Worm (Caenorhabditis elegans): ENCODE data around the gene srh-212.
"Not testable (repeated sequence)": the region's sequence is repeated elsewhere in the genome, so short reads cannot be mapped to it uniquely, and the experiment has no call there.

The srh-212 gene

DNA sequence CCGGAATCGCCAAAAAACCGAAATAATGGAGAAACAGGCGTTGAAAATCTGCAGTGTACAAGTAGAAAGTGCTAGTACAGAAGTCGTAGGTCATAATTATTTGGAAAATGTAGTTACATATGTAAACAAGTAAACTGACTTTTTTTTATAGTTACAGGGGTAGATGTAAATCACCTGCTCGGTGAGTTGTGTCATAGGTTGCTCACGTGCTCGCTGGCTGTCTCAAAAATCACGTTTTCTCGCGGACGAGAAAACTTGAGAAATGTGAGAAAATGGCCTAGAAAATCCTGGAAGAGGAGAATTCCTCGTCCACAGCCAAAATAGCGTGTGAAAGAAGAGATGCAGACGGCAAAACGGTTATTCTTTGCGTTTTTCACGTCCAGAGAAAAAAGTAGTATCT is at the start of gene srh-212:
srh-212 (minus strand) TSS at position 101 of the 400 bp plus-strand sequence.
- TF ChIP-seq unc-62 (GFP tag; optimal IDR thresholded peaks at IDR 0.05): not testable (repeated sequence)

ce11 chrV:3644193-3644693 is 47.3 kb upstream of the srh-212 start, which contains the start of gene F59B1.8:
Gene F59B1.8, minus strand, starts transcription at chrV:3644243.
- TF ChIP-seq unc-62 (GFP tag; optimal IDR thresholded peaks at IDR 0.05): no peak

- no peak for TF ChIP-seq unc-62 (GFP tag; optimal IDR thresholded peaks at IDR 0.05)
These were observed 42.9 kb upstream of the srh-212 start for ce11 chrV:3639873-3640272.

- TF ChIP-seq unc-62 (GFP tag; optimal IDR thresholded peaks at IDR 0.05): no peak
These were observed 40.1 kb upstream of the srh-212 start, which contains the start of gene srx-41 for ce11 chrV:3637086-3637485. Gene srx-41, minus strand, starts transcription at chrV:3637186.

DNA sequence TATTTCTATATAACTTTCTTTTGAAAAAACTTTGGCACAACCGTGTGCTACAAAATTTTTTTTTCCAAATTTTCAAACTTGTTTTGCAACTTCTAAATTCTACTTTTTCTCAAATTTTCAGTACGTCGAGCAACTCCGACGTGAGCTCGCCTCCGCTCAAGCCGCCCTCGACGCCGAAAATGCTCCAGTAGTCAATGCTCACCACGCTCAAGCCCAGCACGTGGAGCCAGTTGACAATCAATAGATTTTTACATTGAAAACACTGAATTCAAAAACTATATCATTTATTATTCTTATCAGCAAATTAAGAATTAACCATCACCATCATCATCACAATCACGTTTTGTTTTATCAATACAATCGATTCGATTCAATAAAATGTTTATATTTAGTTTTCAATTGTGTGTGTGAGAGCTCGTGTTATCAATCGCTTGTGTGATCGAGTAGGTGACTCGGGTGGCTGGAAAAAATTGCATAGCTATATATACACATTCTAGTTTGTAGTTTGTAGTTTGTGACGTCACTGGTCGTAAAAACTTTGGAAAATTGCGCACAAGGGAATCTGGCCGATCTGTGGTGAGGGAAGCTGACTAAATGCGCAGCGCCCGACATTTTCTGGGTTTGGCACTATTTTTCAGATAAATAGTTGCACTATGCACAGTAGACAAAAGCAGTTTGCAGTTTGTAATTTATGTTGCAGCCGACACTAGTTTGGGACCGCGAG is 37.5 kb upstream of the srh-212 start:
- TF ChIP-seq unc-62 (GFP tag; optimal IDR thresholded peaks at IDR 0.05): no peak

DNA sequence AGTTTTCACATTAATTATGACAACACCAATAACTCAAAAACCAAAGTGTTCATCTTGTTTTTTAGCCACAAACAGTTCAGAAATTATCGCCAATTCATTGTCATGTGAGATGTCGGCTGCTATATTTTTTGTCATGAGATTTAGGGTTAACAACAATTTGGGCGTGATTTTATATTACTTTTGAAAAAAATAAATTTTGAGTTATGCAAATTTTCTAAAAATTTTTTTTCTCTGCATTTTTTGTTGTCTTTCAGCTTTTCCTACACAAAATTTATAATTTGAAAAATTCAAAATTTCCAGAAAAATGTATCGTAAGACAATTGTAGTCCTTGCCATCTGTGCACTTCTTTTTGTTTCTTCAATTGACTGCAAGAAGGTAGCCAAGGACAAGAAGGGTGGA is 36.1 kb upstream of the srh-212 start, which contains the start of gene F59B1.2:
F59B1.2 (plus strand) TSS at position 301 of the 400 bp plus-strand sequence.
- TF ChIP-seq unc-62 (GFP tag; optimal IDR thresholded peaks at IDR 0.05): no peak

DNA sequence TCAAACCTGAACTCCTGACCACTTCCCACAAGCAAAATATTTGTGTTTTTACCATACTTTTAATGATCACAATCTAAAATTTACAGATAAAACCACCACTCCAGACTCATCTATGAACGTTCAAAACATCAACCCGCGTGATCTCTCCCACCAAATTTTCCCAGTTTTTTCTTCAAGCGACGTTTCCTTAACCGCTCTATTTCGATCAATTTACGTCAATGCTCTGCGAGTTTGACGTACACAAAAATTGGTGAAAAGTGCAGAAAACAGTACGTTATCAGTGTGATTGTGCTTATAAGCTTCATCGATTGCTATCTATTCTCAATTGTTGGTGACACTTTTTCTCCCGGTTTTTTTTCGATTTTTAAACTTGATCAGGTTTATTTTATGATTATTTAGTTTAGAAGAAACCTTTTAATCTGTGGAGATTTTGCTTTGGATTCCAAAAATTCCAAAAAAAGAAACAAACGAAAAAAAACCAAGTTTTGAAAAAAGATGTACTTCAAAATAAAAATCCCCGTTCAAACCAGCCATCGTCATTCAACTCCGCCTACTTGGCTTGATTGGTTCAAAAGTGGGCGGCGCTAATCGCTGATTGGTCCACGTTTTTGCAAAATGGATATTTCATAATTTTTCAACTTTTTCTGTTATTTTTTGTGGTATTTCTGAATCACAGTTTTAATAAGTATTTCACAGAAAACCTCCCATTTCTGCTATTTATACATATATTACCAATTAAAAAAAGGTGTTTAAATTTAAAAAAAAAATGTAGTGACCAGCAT is 35.5 kb upstream of the srh-212 start:
- no peak for TF ChIP-seq unc-62 (GFP tag; optimal IDR thresholded peaks at IDR 0.05)

DNA sequence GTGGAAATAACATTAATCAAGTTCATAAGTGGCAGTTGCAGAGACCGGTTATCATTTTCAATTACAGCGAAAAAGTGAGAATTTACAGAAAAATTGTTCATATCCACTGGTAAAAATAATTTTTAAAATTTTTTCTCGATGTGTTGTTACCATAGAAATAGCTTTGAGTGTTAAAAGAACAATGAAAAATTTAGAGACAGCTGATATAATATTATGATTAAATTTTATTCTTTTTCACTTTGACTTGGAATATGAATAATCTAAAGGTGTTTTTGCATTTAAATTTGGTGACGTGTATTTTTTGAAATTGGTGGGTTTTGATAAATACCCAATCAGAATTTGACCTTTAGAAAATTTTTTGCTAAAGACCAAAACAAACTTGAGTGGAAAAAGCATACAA is 34.6 kb upstream of the srh-212 start, which contains the start of gene F59B1.6:
F59B1.6 (minus strand) TSS at position 101 of the 400 bp plus-strand sequence.
- TF ChIP-seq unc-62 (GFP tag; optimal IDR thresholded peaks at IDR 0.05): no peak

- no peak for TF ChIP-seq unc-62 (GFP tag; optimal IDR thresholded peaks at IDR 0.05)
These were observed 30.0 kb upstream of the srh-212 start, which contains the start of gene F59B1.4 for ce11 chrV:3626944-3627343. Gene F59B1.4, minus strand, starts transcription at chrV:3627044.

- not testable (repeated sequence) for TF ChIP-seq unc-62 (GFP tag; optimal IDR thresholded peaks at IDR 0.05)
These were observed 23.7 kb upstream of the srh-212 start, which contains the start of gene srx-93 for ce11 chrV:3620608-3621007. Gene srx-93, minus strand, starts transcription at chrV:3620708.

DNA sequence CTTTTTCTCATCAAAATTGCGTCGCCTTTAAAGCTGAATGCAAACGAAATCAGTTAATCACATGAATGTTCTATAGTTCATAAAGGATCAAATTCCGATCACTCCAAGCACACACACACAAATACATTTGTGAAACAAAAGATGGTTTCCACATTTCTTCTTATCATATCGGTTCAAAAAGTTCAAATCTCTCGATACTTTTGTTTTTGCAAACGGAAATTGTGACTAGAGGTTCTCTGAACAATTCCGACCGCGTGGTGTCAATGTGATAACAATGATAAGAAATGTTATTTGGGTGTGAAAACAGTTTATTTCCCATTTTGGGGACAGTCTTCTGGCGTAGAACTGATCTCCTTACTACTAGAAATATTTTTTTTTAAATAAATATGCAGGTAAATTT is 19.9 kb upstream of the srh-212 start:
- TF ChIP-seq unc-62 (GFP tag; optimal IDR thresholded peaks at IDR 0.05): no peak

DNA sequence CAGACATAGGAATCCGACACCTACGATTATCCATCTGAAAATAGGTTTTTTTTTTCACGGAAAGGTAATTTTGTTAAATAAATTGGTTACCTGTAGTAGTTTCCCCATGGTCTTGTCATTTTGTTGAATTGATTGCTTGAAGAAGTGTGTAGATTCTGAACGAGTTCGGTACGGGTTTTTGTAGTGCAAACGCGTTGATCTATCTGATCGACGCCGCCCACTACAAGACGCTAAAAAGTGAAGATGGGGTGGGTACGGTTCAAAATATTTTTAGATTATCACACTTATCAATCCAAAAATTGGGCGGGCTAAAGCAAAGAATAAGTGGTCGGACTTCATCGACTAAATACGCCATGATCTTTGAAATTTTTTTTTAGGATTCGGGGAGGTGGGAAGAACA is 17.4 kb upstream of the srh-212 start, which contains the start of gene T22F3.11:
T22F3.11 (minus strand) TSS at position 157 of the 400 bp plus-strand sequence.
- TF ChIP-seq unc-62 (GFP tag; optimal IDR thresholded peaks at IDR 0.05): no peak

ce11 chrV:3613042-3613441 is 16.1 kb upstream of the srh-212 start:
- no peak for TF ChIP-seq unc-62 (GFP tag; optimal IDR thresholded peaks at IDR 0.05)

DNA sequence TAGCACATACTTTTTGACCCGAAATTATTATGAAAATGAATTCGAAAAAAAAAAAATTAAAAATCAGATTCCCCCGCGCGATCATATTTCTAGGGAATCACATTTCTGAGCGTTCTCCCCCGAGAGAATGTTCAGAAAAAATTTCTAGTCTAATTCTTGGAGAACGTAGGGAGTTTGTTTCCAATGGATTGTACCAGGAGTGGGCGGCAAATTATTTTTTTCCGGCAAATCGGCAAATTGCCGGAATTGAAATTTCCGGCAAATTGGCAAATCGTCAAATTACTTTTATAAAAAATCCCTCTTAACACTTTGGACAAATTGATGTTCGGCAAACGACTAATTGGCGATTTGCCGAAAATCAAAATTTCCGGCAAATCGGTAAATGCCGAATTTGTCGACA is 14.7 kb upstream of the srh-212 start, which contains the start of gene T22F3.10:
T22F3.10 (minus strand) TSS at position 101 of the 400 bp plus-strand sequence.
- no peak for TF ChIP-seq unc-62 (GFP tag; optimal IDR thresholded peaks at IDR 0.05)

DNA sequence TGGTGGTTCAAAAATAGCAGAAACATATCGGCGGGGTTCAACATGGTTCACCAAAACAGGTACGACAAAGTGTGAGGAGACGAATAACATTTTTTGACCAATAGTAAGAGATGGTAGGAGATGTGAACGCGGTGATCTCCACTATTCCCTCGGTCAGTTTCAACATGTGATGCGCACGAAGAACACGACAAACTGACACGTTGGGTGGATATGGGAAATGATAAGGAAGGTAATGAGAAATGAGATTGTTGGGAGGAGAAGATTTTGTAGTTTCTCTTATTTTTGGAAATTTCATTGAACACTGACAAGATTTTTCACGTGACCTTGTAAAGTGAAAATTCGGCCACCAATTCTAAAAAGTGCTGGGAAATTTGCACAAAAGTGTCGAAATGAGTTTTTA is 13.8 kb upstream of the srh-212 start:
- TF ChIP-seq unc-62 (GFP tag; optimal IDR thresholded peaks at IDR 0.05): no peak

DNA sequence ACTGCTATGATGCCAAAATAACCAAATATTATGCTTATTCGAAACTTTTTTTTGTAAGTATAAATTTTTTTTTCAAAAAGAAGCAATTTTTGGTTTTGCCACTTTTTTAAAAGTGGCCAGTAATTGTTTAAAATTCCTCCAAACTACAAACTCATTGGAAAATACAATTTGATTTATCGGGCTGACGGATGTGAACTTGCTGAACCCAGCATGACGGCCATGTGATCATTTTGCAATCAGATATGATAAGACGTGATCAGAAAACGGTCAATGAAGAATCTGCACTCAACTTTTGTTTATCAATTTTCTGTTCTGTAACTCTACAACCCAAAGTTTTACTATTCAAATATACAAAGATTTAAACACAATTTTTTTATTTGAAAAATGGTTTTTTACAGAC is 9.4 kb upstream of the srh-212 start:
- TF ChIP-seq unc-62 (GFP tag; optimal IDR thresholded peaks at IDR 0.05): no peak

All from whole organism, dauer.